Worm (Caenorhabditis elegans) whole organism, L3 larva: ENCODE data around the gene ZK185.5.

ENCODE experiments used
- ama-1 ChIP-seq: fragments of 150-350 bp; optimal IDR thresholded peaks from 2 replicates; lab custom pipeline; 2018
- ceh-28 ChIP-seq: fragments of 150-350 bp; optimal IDR thresholded peaks from 2 replicates; lab custom pipeline; 2014; ENCODE audit warnings: missing biosample characterization, missing genetic modification reagents, missing genetic modification characterization
- daf-12 ChIP-seq: fragments of 150-350 bp; optimal IDR thresholded peaks from 2 replicates; lab custom pipeline; 2014; ENCODE audit warnings: missing biosample characterization, missing genetic modification reagents, missing genetic modification characterization
- lin-15B ChIP-seq: fragments of 150-350 bp; optimal IDR thresholded peaks from 2 replicates; lab custom pipeline; 2014; ENCODE audit warnings: missing biosample characterization, missing genetic modification characterization
- nhr-76 ChIP-seq: fragments of 150-350 bp; sonication (generic microtip); optimal IDR thresholded peaks from 5 replicates; lab custom pipeline; 2014; ENCODE audit warnings: missing biosample characterization, missing genetic modification characterization
- pqm-1 ChIP-seq: fragments of 150-350 bp; optimal IDR thresholded peaks from 2 replicates; lab custom pipeline; 2017; ENCODE audit warnings: missing biosample characterization, missing genetic modification characterization, inconsistent platforms
- unc-62 ChIP-seq: fragments of 150-350 bp; sonication (generic microtip); optimal IDR thresholded peaks from 4 replicates; lab custom pipeline; 2014; ENCODE audit warnings: missing biosample characterization, missing genetic modification reagents, missing genetic modification characterization
- ztf-4 ChIP-seq: fragments of 150-350 bp; optimal IDR thresholded peaks from 2 replicates; lab custom pipeline; 2014; ENCODE audit warnings: missing biosample characterization, missing genetic modification characterization

DNA sequence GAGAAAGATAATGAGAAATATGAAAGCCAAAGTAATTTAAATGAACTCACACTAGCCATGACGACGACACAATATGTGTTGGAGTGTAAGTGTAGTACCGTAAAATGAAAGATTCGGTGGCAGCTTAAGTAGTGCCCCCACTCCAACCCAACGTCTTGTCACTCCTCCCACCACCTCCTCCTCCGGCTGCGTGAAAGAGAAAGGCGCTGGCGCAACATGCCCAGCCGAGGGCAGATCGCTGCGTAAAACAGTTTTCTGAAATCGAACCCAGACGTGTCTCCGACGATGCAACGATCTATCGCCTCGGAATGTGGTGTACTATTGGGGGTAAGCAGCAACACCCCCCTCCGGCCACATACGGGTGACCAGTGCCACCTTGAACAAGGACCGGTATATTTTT is 28.7 kb downstream of the ZK185.5 start, which contains the start of gene ZK180.5:
- TF ChIP-seq ama-1 (lab: Kevin White, UChicago) (no peak), ceh-28 (no peak), pqm-1 (no peak), nhr-76 (tag; lab: Kevin White, UChicago) (no peak), unc-62 (GFP tag; lab: Kevin White, UChicago) (no peak), ztf-4 (tag; lab: Kevin White, UChicago) (no peak), daf-12 (tag; lab: Kevin White, UChicago) (no peak), lin-15B (no peak)
